Worm (Caenorhabditis elegans): ENCODE measurements around the gene str-222.

ce11 chrV:1648000-1648399 is 12.0 kb downstream of the str-222 start, which contains the start of gene irld-45:
- TF ChIP-seq ama-1 (optimal IDR thresholded peaks at IDR 0.05) (no peak), hmg-1.1 (GFP tag; IDR thresholded peaks at IDR 0.05) (no peak), nhr-77 (tag; optimal IDR thresholded peaks at IDR 0.05) (no peak), fkh-10 (GFP tag; optimal IDR thresholded peaks at IDR 0.05) (no peak), nhr-41 (GFP tag; IDR thresholded peaks at IDR 0.05) (no peak), zag-1 (tag; optimal IDR thresholded peaks at IDR 0.05) (no peak), dve-1 (tag; optimal IDR thresholded peaks at IDR 0.05; ENCODE audit: insufficient read depth) (no peak), daf-19 (GFP tag; conservative IDR thresholded peaks at IDR 0.05) (no peak), daf-16 (GFP tag; optimal IDR thresholded peaks at IDR 0.05) (no peak), daf-16 (tag; optimal IDR thresholded peaks at IDR 0.05) (no peak), aly-2 (tag; optimal IDR thresholded peaks at IDR 0.05) (no peak), php-3 (GFP tag; IDR thresholded peaks at IDR 0.05) (no peak), mdl-1 (tag; optimal IDR thresholded peaks at IDR 0.05) (no peak), unc-62 (GFP tag; optimal IDR thresholded peaks at IDR 0.05 in 1 of 2) (no peak), unc-62 (tag; optimal IDR thresholded peaks at IDR 0.05) (no peak), nhr-11 (tag; optimal IDR thresholded peaks at IDR 0.05) (no peak)
